Worm (Caenorhabditis elegans): ENCODE results near the gene C47E8.3.

The C47E8.3 gene

DNA sequence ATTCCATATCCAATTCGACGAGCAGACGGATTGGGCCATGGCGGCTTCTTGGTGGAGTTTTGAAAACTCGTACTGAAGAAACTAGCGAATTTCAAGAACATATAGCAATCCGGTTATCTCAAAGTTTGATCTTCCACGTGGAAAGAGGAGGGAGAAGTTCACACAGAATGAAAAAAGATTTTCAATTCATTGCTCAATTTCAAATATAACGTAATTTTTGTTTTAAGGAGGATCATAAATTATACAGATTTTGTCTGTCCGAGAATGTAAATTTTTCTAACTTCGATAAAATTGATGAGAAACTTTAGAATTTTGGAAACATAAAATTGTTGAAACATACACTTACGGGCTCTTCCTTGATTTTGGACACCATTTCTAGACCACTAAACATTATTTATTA lies 48.6 kb downstream of the C47E8.3 start, which contains the start of gene Y50E8A.2:
Gene Y50E8A.2, minus strand, starts transcription at position 101 of the 400 bp plus-strand sequence.
- no peak for TF ChIP-seq lin-54 (GFP tag; optimal IDR thresholded peaks at IDR 0.05)
- no peak for TF ChIP-seq hsf-1 (GFP tag; IDR thresholded peaks at IDR 0.05)
- TF ChIP-seq madf-10 (tag; optimal IDR thresholded peaks at IDR 0.05), result no peak
- no peak for TF ChIP-seq repo-1 (tag; optimal IDR thresholded peaks at IDR 0.05)
- TF ChIP-seq sptf-2 (GFP tag; optimal IDR thresholded peaks at IDR 0.05), result no peak
- TF ChIP-seq attf-3 (GFP tag; conservative IDR thresholded peaks at IDR 0.05), result no peak
- TF ChIP-seq lag-1 (GFP tag; IDR thresholded peaks at IDR 0.05), result no peak
- TF ChIP-seq hmg-1.2 (GFP tag; IDR thresholded peaks at IDR 0.05), result no peak

DNA sequence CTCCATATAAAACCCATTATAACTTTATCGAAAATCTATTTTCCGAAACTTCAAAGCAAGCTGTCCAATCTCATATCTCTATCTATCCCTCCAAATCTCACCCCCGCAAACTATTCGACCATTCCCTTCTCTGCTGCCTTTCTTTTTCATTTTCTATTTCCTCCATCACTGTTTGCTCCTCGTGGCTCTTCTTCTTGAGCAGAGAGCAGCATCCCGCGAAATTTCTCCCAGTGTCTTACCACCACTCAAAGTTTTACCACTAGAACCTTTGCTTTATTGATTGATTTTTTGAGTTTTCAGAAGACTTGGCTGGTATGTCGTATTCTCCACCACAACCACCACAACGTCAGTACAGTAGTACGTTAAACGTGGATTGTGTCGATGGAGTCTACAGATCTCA lies 49.2 kb downstream of the C47E8.3 start, which contains the start of gene oig-3:
Gene oig-3, plus strand, starts transcription at position 301 of the 400 bp plus-strand sequence.
- TF ChIP-seq Y56A3A.18 (GFP tag; IDR thresholded peaks at IDR 0.05) (no peak), mel-28 (tag; optimal IDR thresholded peaks at IDR 0.05; ENCODE audit: borderline replicate concordance) (no peak), lsy-27 (tag; optimal IDR thresholded peaks at IDR 0.05; ENCODE audit: borderline replicate concordance, insufficient read depth) (no peak), mxl-1 (tag; optimal IDR thresholded peaks at IDR 0.05) (no peak)

Data from whole organism, young adult.